Worm (Caenorhabditis elegans): ENCODE measurements around the gene math-18.

ce11 chrII:2192267-2192666 lies 38.5 kb downstream of the math-18 start:
- TF ChIP-seq him-1 (tag; optimal IDR thresholded peaks at IDR 0.05) (no peak), dao-5 (tag; optimal IDR thresholded peaks at IDR 0.05) (no peak)

All from whole organism, L4/young adult.